Fruit fly (Drosophila melanogaster) whole organism, embryonic: ENCODE measurements around the gene plx.

ENCODE experiments used
- CG2202 ChIP-seq: fragments of 200-800 bp; sonication (Bioruptor generic); optimal IDR thresholded peaks from 2 replicates; lab custom pipeline; 2018; ENCODE audit warnings: missing biosample characterization, mild to moderate bottlenecking, missing genetic modification characterization
- CG3407 ChIP-seq: fragments of 200-800 bp; sonication (Bioruptor generic); optimal IDR thresholded peaks from 2 replicates; lab custom pipeline; 2018; ENCODE audit warnings: missing biosample characterization, mild to moderate bottlenecking, missing genetic modification characterization
- CG4820 ChIP-seq: fragments of 200-800 bp; sonication (Bioruptor generic); optimal IDR thresholded peaks from 3 replicates; lab custom pipeline; 2016; ENCODE audit warnings: missing biosample characterization, missing genetic modification characterization
- MTF-1 ChIP-seq: fragments of 200-800 bp; sonication (Bioruptor generic); optimal IDR thresholded peaks from 2 replicates; lab custom pipeline; 2018; ENCODE audit warnings: missing biosample characterization, mild to moderate bottlenecking, missing genetic modification characterization, borderline replicate concordance
- ac ChIP-seq: fragments of 200-800 bp; sonication (Bioruptor generic); optimal IDR thresholded peaks from 3 replicates; lab custom pipeline; 2017; ENCODE audit warnings: missing biosample characterization, mild to moderate bottlenecking, missing genetic modification characterization
- pan ChIP-seq, 4 experiments: fragments of >200 bp in 3 of 4; fragments of 200-800 bp in 1 of 4; sonication (Bioruptor generic) in 1 of 4; optimal IDR thresholded peaks in 3 of 4; IDR thresholded peaks in 1 of 4; 2 replicates each; pipeline versions ENCODE4 v1.3.6 to Lab custom; 2017 to 2022; ENCODE audit warnings: missing biosample characterization in 2 of 4, missing genetic modification characterization in 2 of 4, mixed read lengths in 1 of 4
- sens ChIP-seq: fragments of 200-800 bp; sonication (Bioruptor generic); peaks from one replicate; lab custom pipeline; 2016; ENCODE audit warnings: missing biosample characterization, missing genetic modification characterization

plx gene

dm6 chr3R:5760980-5761379 is 75.3 kb downstream of the plx start (continued):
- TF ChIP-seq MTF-1 (GFP tag; lab: Kevin White, UChicago), result peak; percentile 3
- TF ChIP-seq sens (GFP tag; lab: Kevin White, UChicago), result peak; percentile 71
- no peak for TF ChIP-seq pan (optimal IDR thresholded peaks at IDR 0.05; lab: Kevin White, UChicago)
- TF ChIP-seq pan (GFP tag; optimal IDR thresholded peaks at IDR 0.05 in 1 of 2, IDR thresholded peaks at IDR 0.05 in 1 of 2), result no peak
- TF ChIP-seq CG4820 (GFP tag; lab: Kevin White, UChicago), result no peak
- TF ChIP-seq ac (GFP tag; lab: Kevin White, UChicago), result peak; percentile 39
- peak; percentile 37 for TF ChIP-seq CG2202
- no peak for TF ChIP-seq CG3407 (GFP tag; lab: Kevin White, UChicago)
